Worm (Caenorhabditis elegans): Measurements from ENCODE around the gene F26F12.8.

DNA sequence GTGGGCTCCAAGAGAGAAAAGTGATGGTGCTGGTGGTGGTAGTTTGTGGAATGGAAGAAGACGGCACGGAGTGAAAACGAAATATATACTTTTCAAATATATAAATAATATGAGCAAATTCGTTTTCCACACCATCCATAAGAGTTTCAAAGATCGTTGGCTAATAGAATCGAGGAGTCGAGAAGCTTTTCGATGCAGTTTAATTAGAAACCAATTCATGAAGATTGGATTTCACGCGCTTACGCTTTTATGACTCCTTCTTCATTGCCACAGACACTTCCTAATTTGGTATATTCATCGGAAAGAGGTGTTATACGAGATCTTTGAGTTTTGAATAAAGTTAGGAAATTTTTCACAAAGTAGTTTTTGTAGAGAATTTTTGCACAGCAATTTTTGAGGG is 11.7 kb downstream of the F26F12.8 start:
- TF ChIP-seq ces-1 (GFP tag; optimal IDR thresholded peaks at IDR 0.05) (no peak), ama-1 (optimal IDR thresholded peaks at IDR 0.05) (no peak)

Measured in whole organism, L4 larva.